Worm (Caenorhabditis elegans): ENCODE results near the gene R10E4.6.

R10E4.6 gene

DNA sequence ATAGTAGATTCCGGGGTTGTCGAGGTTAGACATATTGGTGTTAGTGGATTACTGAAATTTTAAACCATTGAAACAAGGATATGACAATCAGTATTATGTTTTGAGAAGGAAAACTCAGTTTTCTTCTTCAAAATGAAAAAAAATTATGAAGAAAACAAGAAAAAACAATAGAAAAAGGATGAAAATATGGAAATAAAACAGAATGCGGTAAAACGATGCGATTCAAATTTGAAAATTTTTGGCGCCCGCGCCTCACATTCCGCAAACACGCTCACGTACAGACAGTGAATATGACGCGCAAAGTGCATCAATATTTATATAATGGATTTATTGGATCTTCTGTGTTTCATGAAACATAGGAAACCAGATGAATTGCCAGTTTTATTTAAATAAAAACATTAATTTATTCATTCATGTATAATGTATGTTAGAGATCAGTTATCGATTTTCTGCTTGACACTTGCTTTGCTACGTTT lies 2.0 kb upstream of the R10E4.6 start, which contains the start of gene mcm-5 (continued):
- TF ChIP-seq ama-1 (optimal IDR thresholded peaks at IDR 0.05) (no peak), ama-1 (GFP tag; optimal IDR thresholded peaks at IDR 0.05) (no peak), Y67H2A.10 (GFP tag; conservative IDR thresholded peaks at IDR 0.05) (no peak), rpc-1 (optimal IDR thresholded peaks at IDR 0.05) (no peak), rpc-1 (tag; optimal IDR thresholded peaks at IDR 0.05) (no peak), K12H6.12 (tag; optimal IDR thresholded peaks at IDR 0.05) (no peak), pha-4 (tag; optimal IDR thresholded peaks at IDR 0.05) (no peak), madf-3 (GFP tag; IDR thresholded peaks at IDR 0.05) (peak; percentile 85), mel-28 (tag; optimal IDR thresholded peaks at IDR 0.05; ENCODE audit: borderline replicate concordance) (no peak), K11D2.4 (GFP tag; IDR thresholded peaks at IDR 0.05) (no peak), lin-54 (GFP tag; optimal IDR thresholded peaks at IDR 0.05) (peak; percentile 85), xnd-1 (tag; optimal IDR thresholded peaks at IDR 0.05) (peak; percentile 59), F33H1.4 (GFP tag; IDR thresholded peaks at IDR 0.05) (peak; percentile 60), rec-8 (tag; optimal IDR thresholded peaks at IDR 0.05) (no peak), aptf-2 (GFP tag; conservative IDR thresholded peaks at IDR 0.05) (no peak), Y53G8AR.9 (GFP tag; conservative IDR thresholded peaks at IDR 0.05) (no peak), cebp-1 (GFP tag; IDR thresholded peaks at IDR 0.05) (no peak), cebp-1 (tag; optimal IDR thresholded peaks at IDR 0.05) (no peak), T26A5.8 (tag; optimal IDR thresholded peaks at IDR 0.05) (no peak), F22D6.2 (tag; optimal IDR thresholded peaks at IDR 0.05) (no peak), ceh-79 (tag; optimal IDR thresholded peaks at IDR 0.05) (no peak), pbrm-1 (GFP tag; IDR thresholded peaks at IDR 0.05) (no peak), snpc-3.4 (tag; optimal IDR thresholded peaks at IDR 0.05) (peak; percentile 59), ceh-40 (GFP tag; IDR thresholded peaks at IDR 0.05) (no peak), B0336.3 (GFP tag; IDR thresholded peaks at IDR 0.05) (no peak), sptf-2 (GFP tag; optimal IDR thresholded peaks at IDR 0.05) (no peak), sdz-38 (tag; optimal IDR thresholded peaks at IDR 0.05) (no peak), ztf-28 (GFP tag; IDR thresholded peaks at IDR 0.05) (no peak), gei-17 (GFP tag; optimal IDR thresholded peaks at IDR 0.05) (no peak), F49E8.2 (tag; optimal IDR thresholded peaks at IDR 0.05; ENCODE audit: insufficient read depth) (no peak), tbp1 (GFP tag; optimal IDR thresholded peaks at IDR 0.05) (peak; percentile 19), dpff-1 (tag; optimal IDR thresholded peaks at IDR 0.05) (no peak), Y79H2A.3 (GFP tag; conservative IDR thresholded peaks at IDR 0.05) (no peak), F10E7.11 (tag; optimal IDR thresholded peaks at IDR 0.05) (no peak), snpc-1.1 (tag; optimal IDR thresholded peaks at IDR 0.05; ENCODE audit: insufficient read depth) (no peak), ZK185.1 (tag; optimal IDR thresholded peaks at IDR 0.05; ENCODE audit: poor library complexity, severe bottlenecking) (no peak), dpl-1 (GFP tag; optimal IDR thresholded peaks at IDR 0.05) (peak; percentile 89), repo-1 (tag; optimal IDR thresholded peaks at IDR 0.05) (no peak), ceh-91 (GFP tag; IDR thresholded peaks at IDR 0.05) (peak; percentile 70), efl-1 (GFP tag; optimal IDR thresholded peaks at IDR 0.05) (peak; percentile 95), zfh-2 (GFP tag; conservative IDR thresholded peaks at IDR 0.05) (no peak), nfyb-1 (GFP tag; IDR thresholded peaks at IDR 0.05) (no peak), nhr-179 (tag; optimal IDR thresholded peaks at IDR 0.05) (no peak), lsl-1 (GFP tag; optimal IDR thresholded peaks at IDR 0.05) (peak; percentile 74), madf-6 (GFP tag; IDR thresholded peaks at IDR 0.05) (peak; percentile 93), D2030.7 (GFP tag; IDR thresholded peaks at IDR 0.05) (peak; percentile 74; the same call in 1 of the 2 replicates), him-1 (tag; optimal IDR thresholded peaks at IDR 0.05) (peak; percentile 49), hlh-12 (tag; optimal IDR thresholded peaks at IDR 0.05) (no peak), F37B4.10 (GFP tag; IDR thresholded peaks at IDR 0.05) (no peak)

Data from whole organism, young adult.